Worm (Caenorhabditis elegans) whole organism, L4 larva: ENCODE data around the gene nhr-198.

Source experiments
- D1046.2 ChIP-seq: fragments of 200-800 bp; sonication (Bioruptor generic); IDR thresholded peaks from 2 replicates; pipeline ENCODE4 v1.3.6; 2022; ENCODE audit warnings: missing genetic modification characterization, missing compliant biosample characterization
- F10B5.3 ChIP-seq: sonication (generic microtip); optimal IDR thresholded peaks from 2 replicates; lab custom pipeline; 2016; ENCODE audit warnings: mild to moderate bottlenecking, missing genetic modification characterization, missing compliant biosample characterization
- R02D3.7 ChIP-seq: fragments of 150-350 bp; sonication (generic microtip); optimal IDR thresholded peaks from 3 replicates; lab custom pipeline; 2014; ENCODE audit warnings: missing biosample characterization, missing genetic modification characterization
- T20F7.1 ChIP-seq: fragments of 200-800 bp; sonication (Bioruptor generic); optimal IDR thresholded peaks from 2 replicates; lab custom pipeline; 2018; ENCODE audit warnings: mild to moderate bottlenecking, missing genetic modification characterization, missing compliant biosample characterization
- T26A8.4 ChIP-seq: fragments of 200-800 bp; sonication (Bioruptor generic); IDR thresholded peaks from 2 replicates; pipeline ENCODE4 v1.3.6; 2022; ENCODE audit warnings: missing genetic modification characterization, missing compliant biosample characterization
- Y5F2A.4 ChIP-seq: fragments of 200-800 bp; sonication (Bioruptor generic); optimal IDR thresholded peaks from 2 replicates; lab custom pipeline; 2018; ENCODE audit warnings: mild to moderate bottlenecking, missing genetic modification characterization, missing compliant biosample characterization
- ZK337.2 ChIP-seq: fragments of 200-800 bp; sonication (Bioruptor generic); IDR thresholded peaks from 2 replicates; pipeline ENCODE4 v1.3.6; 2022; ENCODE audit warnings: missing genetic modification reagents, missing genetic modification characterization, missing compliant biosample characterization
- aha-1 ChIP-seq: fragments of 150-350 bp; peaks from one replicate; lab custom pipeline; 2014; ENCODE audit warnings: missing biosample characterization, missing genetic modification characterization
- ama-1 ChIP-seq: fragments of 150-350 bp; optimal IDR thresholded peaks from 2 replicates; lab custom pipeline; 2014; ENCODE audit warnings: inconsistent platforms, mixed read lengths
- ceh-32 ChIP-seq: sonication (generic microtip); optimal IDR thresholded peaks from 2 replicates; lab custom pipeline; 2016; ENCODE audit warnings: mild to moderate bottlenecking, missing genetic modification characterization, missing compliant biosample characterization; ENCODE audit not compliant: poor library complexity
- ceh-82 ChIP-seq: sonication (generic microtip); optimal IDR thresholded peaks from 2 replicates; lab custom pipeline; 2017; ENCODE audit warnings: missing biosample characterization, missing genetic modification characterization
- ces-1 ChIP-seq: fragments of 150-350 bp; sonication (generic microtip); optimal IDR thresholded peaks from 4 replicates; lab custom pipeline; 2014; ENCODE audit warnings: missing biosample characterization, missing genetic modification reagents, missing genetic modification characterization
- dmd-6 ChIP-seq: fragments of 200-800 bp; sonication (Bioruptor generic); IDR thresholded peaks from 2 replicates; pipeline ENCODE4 v1.3.6; 2022; ENCODE audit warnings: missing genetic modification reagents, missing genetic modification characterization, missing compliant biosample characterization
- dmd-8 ChIP-seq: fragments of 200-800 bp; sonication (Bioruptor generic); IDR thresholded peaks from 2 replicates; pipeline ENCODE4 v1.3.6; 2022; ENCODE audit warnings: missing genetic modification characterization, missing compliant biosample characterization
- dpl-1 ChIP-seq: fragments of 150-350 bp; optimal IDR thresholded peaks from 2 replicates; lab custom pipeline; 2014; ENCODE audit warnings: missing biosample characterization, missing genetic modification reagents, missing genetic modification characterization
- dve-1 ChIP-seq: sonication (generic microtip); optimal IDR thresholded peaks from 2 replicates; lab custom pipeline; 2017; ENCODE audit warnings: antibody characterized with exemption, mild to moderate bottlenecking, missing genetic modification characterization, missing compliant biosample characterization; ENCODE audit not compliant: insufficient read depth
- jun-1 ChIP-seq: fragments of 150-350 bp; optimal IDR thresholded peaks from 2 replicates; lab custom pipeline; 2014; ENCODE audit warnings: missing biosample characterization, missing genetic modification reagents, missing genetic modification characterization
- lim-7 ChIP-seq: fragments of 200-800 bp; sonication (Bioruptor generic); IDR thresholded peaks from 2 replicates; pipeline ENCODE4 v1.3.6; 2022; ENCODE audit warnings: missing genetic modification characterization, missing compliant biosample characterization
- lin-13 ChIP-seq: fragments of 150-350 bp; optimal IDR thresholded peaks from 2 replicates; lab custom pipeline; 2014; ENCODE audit warnings: missing biosample characterization, missing genetic modification reagents, missing genetic modification characterization
- lin-38 ChIP-seq: fragments of 200-800 bp; sonication (Bioruptor generic); IDR thresholded peaks from 2 replicates; pipeline ENCODE4 v1.3.6; 2022; ENCODE audit warnings: missing genetic modification reagents, missing genetic modification characterization, missing compliant biosample characterization
- lin-39 ChIP-seq: fragments of 150-350 bp; optimal IDR thresholded peaks from 2 replicates; lab custom pipeline; 2014; ENCODE audit warnings: missing biosample characterization, missing genetic modification reagents, missing genetic modification characterization
- mep-1 ChIP-seq: fragments of 150-350 bp; sonication (generic microtip); optimal IDR thresholded peaks from 3 replicates; lab custom pipeline; 2014; ENCODE audit warnings: missing biosample characterization, missing genetic modification characterization
- mxl-3 ChIP-seq: fragments of 200-800 bp; sonication (Bioruptor generic); optimal IDR thresholded peaks from 2 replicates; lab custom pipeline; 2018; ENCODE audit warnings: mild to moderate bottlenecking, missing genetic modification characterization, missing compliant biosample characterization
- nhr-11 ChIP-seq: fragments of 150-350 bp; optimal IDR thresholded peaks from 2 replicates; lab custom pipeline; 2014; ENCODE audit warnings: missing biosample characterization, missing genetic modification characterization
- nhr-237 ChIP-seq: sonication (generic microtip); optimal IDR thresholded peaks from 2 replicates; lab custom pipeline; 2017; ENCODE audit warnings: missing biosample characterization, missing genetic modification characterization
- nhr-28 ChIP-seq: fragments of 150-350 bp; optimal IDR thresholded peaks from 2 replicates; lab custom pipeline; 2014; ENCODE audit warnings: missing biosample characterization, missing genetic modification characterization
- nhr-41 ChIP-seq: fragments of 200-800 bp; sonication (Bioruptor generic); IDR thresholded peaks from 2 replicates; pipeline ENCODE4 v1.3.6; 2022; ENCODE audit warnings: missing genetic modification reagents, missing genetic modification characterization, missing compliant biosample characterization
- nhr-48 ChIP-seq: sonication (generic microtip); optimal IDR thresholded peaks from 2 replicates; lab custom pipeline; 2016; ENCODE audit warnings: mild to moderate bottlenecking, missing genetic modification characterization, missing compliant biosample characterization
- pqm-1 ChIP-seq: sonication (generic microtip); optimal IDR thresholded peaks from 2 replicates; lab custom pipeline; 2017; ENCODE audit warnings: missing biosample characterization, missing genetic modification characterization
- sdz-12 ChIP-seq: fragments of 200-800 bp; sonication (Bioruptor generic); optimal IDR thresholded peaks from 2 replicates; lab custom pipeline; 2018; ENCODE audit warnings: mild to moderate bottlenecking, missing genetic modification characterization, missing compliant biosample characterization
- set-16 ChIP-seq: fragments of 200-800 bp; sonication (Bioruptor generic); IDR thresholded peaks from 2 replicates; pipeline ENCODE4 v1.3.6; 2022; ENCODE audit warnings: missing genetic modification reagents, missing genetic modification characterization, missing compliant biosample characterization
- skn-1 ChIP-seq: fragments of 150-350 bp; optimal IDR thresholded peaks from 2 replicates; lab custom pipeline; 2014; ENCODE audit warnings: missing biosample characterization, missing genetic modification characterization
- snpc-4 ChIP-seq: fragments of 150-350 bp; optimal IDR thresholded peaks from 2 replicates; lab custom pipeline; 2014; ENCODE audit warnings: missing biosample characterization, missing genetic modification characterization
- tra-1 ChIP-seq: fragments of 200-800 bp; sonication (Bioruptor generic); IDR thresholded peaks from 2 replicates; pipeline ENCODE4 v1.3.6; 2022; ENCODE audit warnings: missing genetic modification reagents, missing genetic modification characterization, missing compliant biosample characterization
- unc-62 ChIP-seq, 3 experiments: fragments of 150-350 bp in 1 of 3; sonication (generic microtip); optimal IDR thresholded peaks in 2 of 3; peaks in 1 of 3; 1 replicate in 1 of 3; 2 replicates in 2 of 3; lab custom pipeline; 2014 to 2017; ENCODE audit warnings: missing biosample characterization in 3 of 3, missing genetic modification characterization in 3 of 3, missing genetic modification reagents in 3 of 3, missing genotype in 1 of 3
- vab-7 ChIP-seq: fragments of 200-800 bp; sonication (Bioruptor generic); IDR thresholded peaks from 2 replicates; pipeline ENCODE4 v1.3.6; 2022; ENCODE audit warnings: missing genetic modification reagents, missing genetic modification characterization, missing compliant biosample characterization
- zip-2 ChIP-seq: fragments of 150-350 bp; optimal IDR thresholded peaks from 2 replicates; lab custom pipeline; 2014; ENCODE audit warnings: missing biosample characterization, missing genetic modification characterization

nhr-198 gene

DNA sequence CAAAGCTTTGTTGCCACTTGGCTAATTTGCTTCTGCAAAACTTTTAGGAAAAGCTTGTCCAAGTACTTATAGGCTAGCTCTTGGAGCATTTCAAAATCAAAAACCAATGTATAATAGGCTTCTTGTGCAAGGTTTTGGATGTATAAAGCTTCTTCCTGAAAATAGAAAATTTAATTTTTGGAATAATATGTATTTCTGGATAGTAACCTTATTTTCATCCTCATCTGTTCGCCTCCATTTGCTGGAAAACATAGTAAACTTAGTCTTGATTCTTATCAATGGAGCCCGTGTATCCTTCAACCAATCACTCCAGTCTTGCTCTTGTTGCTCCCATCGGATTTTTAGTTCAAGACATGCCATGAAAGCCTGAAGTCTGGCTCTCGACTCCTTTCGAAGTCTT, 22.9 kb downstream of the nhr-198 start, which contains the start of gene Y6E2A.4:
TSS of gene Y6E2A.4 (minus strand) at position 101 of the 400 bp plus-strand sequence.
- TF ChIP-seq dve-1 (tag; lab: Kevin White, UChicago) (no peak), dmd-6 (GFP tag; lab: Robert Waterston, UW) (no peak), aha-1 (tag; lab: Kevin White, UChicago) (no peak), skn-1 (tag; lab: Kevin White, UChicago) (no peak), snpc-4 (tag; lab: Kevin White, UChicago) (no peak), pqm-1 (tag; lab: Kevin White, UChicago) (no peak), zip-2 (tag; lab: Kevin White, UChicago) (no peak), lim-7 (no peak), mep-1 (tag; lab: Kevin White, UChicago) (no peak), ceh-82 (tag; lab: Kevin White, UChicago) (no peak), nhr-237 (tag; lab: Kevin White, UChicago) (no peak), D1046.2 (no peak), lin-38 (GFP tag; lab: Robert Waterston, UW) (no peak), nhr-41 (no peak), nhr-11 (no peak), R02D3.7 (tag; lab: Kevin White, UChicago) (no peak), dpl-1 (GFP tag; lab: Kevin White, UChicago) (no peak), T26A8.4 (GFP tag; lab: Robert Waterston, UW) (no peak), vab-7 (GFP tag; lab: Robert Waterston, UW) (no peak), Y5F2A.4 (GFP tag; lab: Kevin White, UChicago) (no peak)

DNA sequence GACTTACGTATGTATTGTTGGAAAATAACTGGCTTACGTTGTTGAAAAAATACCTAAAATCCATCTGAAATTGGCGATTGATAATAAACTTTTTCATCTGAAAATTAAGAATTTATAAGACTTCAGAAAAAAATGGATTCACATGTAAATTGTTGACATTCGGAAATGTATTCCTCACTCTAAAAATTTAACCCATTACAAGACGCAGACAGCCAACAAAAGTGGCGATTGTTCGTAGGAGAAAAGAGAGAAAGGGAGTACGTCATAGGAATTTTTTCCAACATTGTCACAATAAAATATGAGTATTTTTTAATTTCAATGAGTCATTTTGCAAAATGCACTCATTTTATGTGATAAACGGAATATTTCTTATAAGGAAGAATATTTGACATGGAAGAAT, 24.8 kb downstream of the nhr-198 start, which contains the start of gene Y6E2A.5:
TSS of gene Y6E2A.5 (minus strand) at position 101 of the 400 bp plus-strand sequence.
- no peak for TF ChIP-seq F10B5.3 (tag; lab: Kevin White, UChicago)
- peak in 1 of 2 experiments; percentile 18 for TF ChIP-seq unc-62 (GFP tag; optimal IDR thresholded peaks at IDR 0.05 in 1 of 2; lab: Kevin White, UChicago)
- no peak for TF ChIP-seq unc-62 (tag; optimal IDR thresholded peaks at IDR 0.05; lab: Kevin White, UChicago)

DNA sequence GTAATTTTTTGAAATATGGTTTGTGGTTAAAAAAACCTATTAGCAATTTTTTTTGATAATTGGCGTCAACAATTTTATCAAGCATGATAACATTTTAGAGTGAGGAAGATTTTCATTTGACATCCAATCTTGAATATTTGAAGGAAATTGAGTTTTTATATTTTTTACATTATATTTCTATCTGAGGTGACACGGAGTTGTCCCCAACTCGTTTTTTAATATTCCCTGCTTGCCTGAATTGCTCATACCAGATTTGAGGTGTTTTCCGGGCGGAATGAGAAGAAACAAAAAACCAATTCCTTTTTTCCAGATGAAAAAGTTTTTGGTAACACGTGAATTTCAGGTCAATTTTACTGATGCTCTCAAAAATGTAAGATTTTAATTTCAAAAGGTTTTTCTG, 25.8 kb downstream of the nhr-198 start, which contains the start of gene Y6E2A.7:
TSS of gene Y6E2A.7 (plus strand) at position 301 of the 400 bp plus-strand sequence.
- TF ChIP-seq tra-1 (GFP tag; lab: Robert Waterston, UW) (no peak), lin-13 (no peak), T20F7.1 (GFP tag; lab: Kevin White, UChicago) (no peak), ZK337.2 (GFP tag; lab: Robert Waterston, UW) (no peak), nhr-48 (tag; lab: Kevin White, UChicago) (no peak), mxl-3 (GFP tag; lab: Kevin White, UChicago) (no peak), unc-62 (GFP tag; optimal IDR thresholded peaks at IDR 0.05 in 1 of 2; lab: Kevin White, UChicago) (no peak), unc-62 (tag; optimal IDR thresholded peaks at IDR 0.05; lab: Kevin White, UChicago) (no peak), dpl-1 (GFP tag; lab: Kevin White, UChicago) (no peak), ceh-32 (tag; lab: Kevin White, UChicago) (no peak), nhr-28 (tag; lab: Kevin White, UChicago) (no peak), sdz-12 (GFP tag; lab: Kevin White, UChicago) (no peak), dmd-8 (GFP tag; lab: Robert Waterston, UW) (no peak), ces-1 (GFP tag; lab: Kevin White, UChicago) (no peak), jun-1 (tag; lab: Kevin White, UChicago) (no peak), pqm-1 (tag; lab: Kevin White, UChicago) (no peak), set-16 (no peak), lin-39 (no peak)

DNA sequence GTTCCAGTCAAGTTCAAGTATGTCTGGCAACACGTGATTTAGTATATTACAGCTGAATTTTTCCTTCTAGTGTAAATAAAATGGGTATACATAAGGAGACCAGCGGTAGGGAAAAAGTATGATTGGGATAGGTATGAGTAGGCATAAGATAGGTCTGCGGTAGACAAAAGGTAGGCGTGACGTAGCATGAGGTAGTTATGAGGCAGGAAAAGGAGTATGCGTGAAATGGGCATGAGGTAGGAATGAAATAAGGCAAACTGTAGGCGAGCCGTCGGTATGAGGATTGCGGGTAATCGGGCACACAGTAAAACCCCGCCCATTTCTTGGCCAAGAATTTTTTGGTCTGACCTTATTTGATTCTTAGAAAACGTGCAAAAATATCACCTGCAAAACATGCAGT, 27.6 kb downstream of the nhr-198 start:
- TF ChIP-seq ama-1 (lab: Kevin White, UChicago) (no peak), aha-1 (tag; lab: Kevin White, UChicago) (peak; percentile 24)
